Fruit fly (Drosophila melanogaster): ENCODE measurements around the gene Mis12.

Gene Mis12

dm6 chr3L:6979387-6980249, 10.8 kb upstream of the Mis12 start, which contains the start of gene Galphai:
Gene Galphai, minus strand, starts transcription at chr3L:6980044.
- TF ChIP-seq Smox (GFP tag; optimal IDR thresholded peaks at IDR 0.05), result no peak
- no peak for TF ChIP-seq Gug (GFP tag; IDR thresholded peaks at IDR 0.05)
- peak; percentile 56 for TF ChIP-seq CG6854 (GFP tag; optimal IDR thresholded peaks at IDR 0.05)
- TF ChIP-seq vri (GFP tag; optimal IDR thresholded peaks at IDR 0.05), result peak; percentile 46
- TF ChIP-seq Ets96B (tag; optimal IDR thresholded peaks at IDR 0.05), result no peak
- peak; percentile 76 for TF ChIP-seq Eip78C (GFP tag)
- no peak for TF ChIP-seq Hr38 (GFP tag; optimal IDR thresholded peaks at IDR 0.05)
- peak; percentile 63 to 80 for TF ChIP-seq ss (GFP tag; optimal IDR thresholded peaks at IDR 0.05)
- TF ChIP-seq Sox15 (GFP tag; optimal IDR thresholded peaks at IDR 0.05), result no peak
- TF ChIP-seq CG6276 (GFP tag; optimal IDR thresholded peaks at IDR 0.05), result no peak
- no peak for TF ChIP-seq OdsH (GFP tag; optimal IDR thresholded peaks at IDR 0.05)
- TF ChIP-seq pdm3 (GFP tag; optimal IDR thresholded peaks at IDR 0.05), result no peak
- TF ChIP-seq esn (GFP tag; optimal IDR thresholded peaks at IDR 0.05), result peak; percentile 31
- no peak for TF ChIP-seq lz (GFP tag; optimal IDR thresholded peaks at IDR 0.05)
- no peak for TF ChIP-seq CG32006 (GFP tag; optimal IDR thresholded peaks at IDR 0.05)
- TF ChIP-seq Sox14 (GFP tag; optimal IDR thresholded peaks at IDR 0.05), result peak; percentile 67
- TF ChIP-seq CG8119 (GFP tag; IDR thresholded peaks at IDR 0.05), result peak; percentile 23; the same call in 1 of the 3 replicates
- TF ChIP-seq CG10669 (GFP tag; optimal IDR thresholded peaks at IDR 0.05), result no peak
- TF ChIP-seq Sox102F (GFP tag; optimal IDR thresholded peaks at IDR 0.05), result no peak
- no peak for TF ChIP-seq fkh (GFP tag; optimal IDR thresholded peaks at IDR 0.05)
- peak; percentile 59 for TF ChIP-seq dsx (GFP tag; optimal IDR thresholded peaks at IDR 0.05; ENCODE audit: poor library complexity, severe bottlenecking)
- no peak for TF ChIP-seq topi (GFP tag; optimal IDR thresholded peaks at IDR 0.05)
- TF ChIP-seq CG11294 (GFP tag; IDR thresholded peaks at IDR 0.05), result no peak
- peak; percentile 90 for TF ChIP-seq svp (GFP tag)
- no peak for TF ChIP-seq CG7368 (GFP tag; optimal IDR thresholded peaks at IDR 0.05)
- peak; percentile 27 for TF ChIP-seq CG3032 (tag; optimal IDR thresholded peaks at IDR 0.05)
- no peak for TF ChIP-seq fd59A (GFP tag; optimal IDR thresholded peaks at IDR 0.05)
- TF ChIP-seq CG3919 (GFP tag; optimal IDR thresholded peaks at IDR 0.05), result peak; percentile 29
- no peak for TF ChIP-seq Blimp-1 (GFP tag; optimal IDR thresholded peaks at IDR 0.05)
- TF ChIP-seq CG8319 (GFP tag; optimal IDR thresholded peaks at IDR 0.05), result no peak
- TF ChIP-seq CG6163 (GFP tag; IDR thresholded peaks at IDR 0.05), result no peak
- TF ChIP-seq CG9139 (GFP tag; optimal IDR thresholded peaks at IDR 0.05), result no peak
- peak; percentile 12 for TF ChIP-seq CG1621 (tag; optimal IDR thresholded peaks at IDR 0.05)
- TF ChIP-seq Eip75B (GFP tag; optimal IDR thresholded peaks at IDR 0.05), result peak; percentile 37
- no peak for TF ChIP-seq fd85E (GFP tag; optimal IDR thresholded peaks at IDR 0.05)
- TF ChIP-seq CG8632 (GFP tag; optimal IDR thresholded peaks at IDR 0.05), result no peak

dm6 chr3L:6978757-6979386, 10.0 kb upstream of the Mis12 start:
- TF ChIP-seq Blimp-1 (GFP tag; optimal IDR thresholded peaks at IDR 0.05) (no peak), CG4318 (GFP tag; optimal IDR thresholded peaks at IDR 0.05) (no peak), dac (GFP tag; optimal IDR thresholded peaks at IDR 0.05) (no peak), CG3919 (GFP tag; optimal IDR thresholded peaks at IDR 0.05) (no peak), vri (GFP tag; optimal IDR thresholded peaks at IDR 0.05) (peak; percentile 29), spab (GFP tag; optimal IDR thresholded peaks at IDR 0.05) (no peak), topi (GFP tag; optimal IDR thresholded peaks at IDR 0.05) (no peak), CG31627 (GFP tag; optimal IDR thresholded peaks at IDR 0.05) (no peak), eg (GFP tag; IDR thresholded peaks at IDR 0.05) (0 out of 3 replicates have a peak, but pooled peaks have one; percentile 24), fd59A (GFP tag; optimal IDR thresholded peaks at IDR 0.05) (no peak), pdm3 (GFP tag; optimal IDR thresholded peaks at IDR 0.05) (no peak)

Measured in whole organism, prepupa.